Fruit fly (Drosophila melanogaster) whole organism, embryonic: ENCODE results near the gene mib2.

Experiments used
- CG10274 ChIP-seq: fragments of 200-800 bp; sonication (Bioruptor generic); optimal IDR thresholded peaks from 3 replicates; lab custom pipeline; 2017; ENCODE audit warnings: missing biosample characterization, mild to moderate bottlenecking, missing genetic modification characterization
- CG10959 ChIP-seq: fragments of 200-800 bp; sonication (Bioruptor generic); IDR thresholded peaks from 2 replicates; pipeline ENCODE4 v1.3.6; 2022; ENCODE audit warnings: missing biosample characterization, missing genetic modification characterization
- CG13123 ChIP-seq: fragments of 200-800 bp; sonication (Bioruptor generic); optimal IDR thresholded peaks from 2 replicates; lab custom pipeline; 2016; ENCODE audit warnings: missing biosample characterization, missing genetic modification characterization
- CG34224 ChIP-seq: fragments of 200-800 bp; sonication (Bioruptor generic); IDR thresholded peaks from 3 replicates; pipeline ENCODE4 v1.3.6; 2022; ENCODE audit warnings: missing biosample characterization, missing genetic modification characterization; ENCODE audit not compliant: partially characterized antibody
- CG4854 ChIP-seq: fragments of 200-800 bp; sonication (Bioruptor generic); optimal IDR thresholded peaks from 2 replicates; lab custom pipeline; 2016; ENCODE audit warnings: missing biosample characterization, missing genetic modification characterization, inconsistent platforms
- CG6791 ChIP-seq: fragments of 200-800 bp; sonication (Bioruptor generic); IDR thresholded peaks from 3 replicates; pipeline ENCODE4 v1.3.6; 2022; ENCODE audit warnings: missing biosample characterization, missing genetic modification characterization; ENCODE audit not compliant: partially characterized antibody
- CG9437 ChIP-seq: fragments of 200-800 bp; sonication (Bioruptor generic); optimal IDR thresholded peaks from 2 replicates; lab custom pipeline; 2018; ENCODE audit warnings: missing biosample characterization, mild to moderate bottlenecking, missing genetic modification characterization
- GATAe ChIP-seq: fragments of 200-800 bp; sonication (Bioruptor generic); conservative IDR thresholded peaks from 2 replicates; pipeline ENCODE4 v1.3.6; 2022; ENCODE audit warnings: missing biosample characterization, missing genetic modification characterization
- Sox102F ChIP-seq: fragments of 200-800 bp; sonication (Bioruptor generic); optimal IDR thresholded peaks from 2 replicates; lab custom pipeline; 2018; ENCODE audit warnings: missing biosample characterization, mild to moderate bottlenecking, missing genetic modification characterization, moderate library complexity
- Sry-β ChIP-seq: fragments of 200-800 bp; sonication (Bioruptor generic); optimal IDR thresholded peaks from 2 replicates; lab custom pipeline; 2018; ENCODE audit warnings: missing biosample characterization, mild to moderate bottlenecking, missing genetic modification characterization, moderate library complexity
- br ChIP-seq: fragments of >200 bp; optimal IDR thresholded peaks from 2 replicates; lab custom pipeline; 2017
- jumu ChIP-seq: fragments of 200-800 bp; sonication (Bioruptor generic); optimal IDR thresholded peaks from 3 replicates; lab custom pipeline; 2016; ENCODE audit warnings: missing biosample characterization, missing genetic modification characterization
- tio ChIP-seq: fragments of 200-800 bp; sonication (Bioruptor generic); optimal IDR thresholded peaks from 2 replicates; lab custom pipeline; 2017; ENCODE audit warnings: missing biosample characterization, missing genetic modification characterization, inconsistent platforms
- wor ChIP-seq: fragments of 200-800 bp; sonication (Bioruptor generic); IDR thresholded peaks from 2 replicates; pipeline ENCODE4 v1.3.6; 2022; ENCODE audit warnings: missing biosample characterization, missing genetic modification characterization

dm6 chr2L:19017060-19017459 lies 17.2 kb upstream of the mib2 start:
- TF ChIP-seq tio, result no peak
- no peak for TF ChIP-seq CG9437 (GFP tag; lab: Kevin White, UChicago)
- TF ChIP-seq CG34224 (GFP tag; lab: Robert Waterston, UW), result no peak
- no peak for TF ChIP-seq wor (GFP tag; lab: Robert Waterston, UW)
- TF ChIP-seq GATAe (GFP tag; lab: Robert Waterston, UW), result no peak
- no peak for TF ChIP-seq br (lab: Kevin White, UChicago)
- no peak for TF ChIP-seq CG4854 (GFP tag; lab: Kevin White, UChicago)
- TF ChIP-seq CG10274 (GFP tag; lab: Kevin White, UChicago), result no peak
- no peak for TF ChIP-seq CG6791 (GFP tag; lab: Robert Waterston, UW)
- TF ChIP-seq jumu (GFP tag; lab: Kevin White, UChicago), result no peak
- no peak for TF ChIP-seq Sox102F (GFP tag; lab: Kevin White, UChicago)
- TF ChIP-seq Sry-β (GFP tag; lab: Kevin White, UChicago), result no peak
- TF ChIP-seq CG13123 (GFP tag; lab: Kevin White, UChicago), result no peak
- TF ChIP-seq CG10959 (GFP tag; lab: Robert Waterston, UW), result no peak
